Worm (Caenorhabditis elegans): ENCODE results near the gene W06A7.4.

DNA sequence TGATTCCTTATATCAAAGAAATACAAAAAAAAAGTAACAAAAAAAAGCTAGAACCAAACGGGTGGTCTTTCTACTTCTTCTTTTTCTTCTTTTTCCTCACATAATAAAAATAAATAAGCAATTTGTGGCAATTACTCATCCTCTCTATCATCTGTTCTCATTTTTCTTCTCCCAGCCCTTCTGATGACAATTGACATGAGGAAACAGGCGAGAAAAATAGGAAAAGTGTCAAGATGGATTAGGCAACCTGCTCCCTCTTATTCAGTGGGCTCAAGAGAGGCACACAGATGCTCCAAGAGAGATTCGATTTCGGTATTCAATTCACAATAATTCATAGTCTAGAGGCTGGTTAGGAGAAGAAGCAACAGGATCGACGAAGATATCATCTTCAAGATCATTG, 33.4 kb upstream of the W06A7.4 start:
- TF ChIP-seq egl-18 (GFP tag; IDR thresholded peaks at IDR 0.05) = no peak
- no peak for TF ChIP-seq unc-62 (GFP tag; optimal IDR thresholded peaks at IDR 0.05)
- no peak for TF ChIP-seq attf-3 (GFP tag; conservative IDR thresholded peaks at IDR 0.05)
- no peak for TF ChIP-seq lin-35 (GFP tag; optimal IDR thresholded peaks at IDR 0.05)
- TF ChIP-seq ama-1 (optimal IDR thresholded peaks at IDR 0.05) = no peak
- TF ChIP-seq ama-1 (GFP tag; optimal IDR thresholded peaks at IDR 0.05) = no peak
- no peak for TF ChIP-seq ztf-26 (tag; optimal IDR thresholded peaks at IDR 0.05)
- no peak for TF ChIP-seq ztf-22 (GFP tag; optimal IDR thresholded peaks at IDR 0.05)
- no peak for TF ChIP-seq tbx-9 (tag; optimal IDR thresholded peaks at IDR 0.05; ENCODE audit: borderline replicate concordance)
- TF ChIP-seq Y67H2A.10 (GFP tag; conservative IDR thresholded peaks at IDR 0.05) = no peak
- TF ChIP-seq somi-1 (GFP tag; optimal IDR thresholded peaks at IDR 0.05) = no peak
- TF ChIP-seq Y53G8AR.9 (GFP tag; conservative IDR thresholded peaks at IDR 0.05) = no peak
- no peak for TF ChIP-seq ZK185.1 (tag; optimal IDR thresholded peaks at IDR 0.05; ENCODE audit: poor library complexity, severe bottlenecking)
